Worm (Caenorhabditis elegans) whole organism, mixed stage, embryonic: Measurements from ENCODE around the gene F29G6.1.

Experiments
- elt-1 ChIP-seq: sonication (generic microtip); optimal IDR thresholded peaks from 2 replicates; lab custom pipeline; 2017; ENCODE audit warnings: missing genetic modification characterization, mild to moderate bottlenecking, missing compliant biosample characterization, antibody characterized with exemption, moderate library complexity, borderline replicate concordance; ENCODE audit not compliant: insufficient read depth
- lin-13 ChIP-seq: fragments of 150-350 bp; optimal IDR thresholded peaks from 2 replicates; lab custom pipeline; 2014; ENCODE audit warnings: missing biosample characterization, missing genetic modification characterization
- nhr-12 ChIP-seq: fragments of 150-350 bp; optimal IDR thresholded peaks from 2 replicates; lab custom pipeline; 2014; ENCODE audit warnings: missing biosample characterization, missing genetic modification characterization
- nhr-2 ChIP-seq: fragments of 150-350 bp; optimal IDR thresholded peaks from 2 replicates; lab custom pipeline; 2014; ENCODE audit warnings: missing biosample characterization, missing genetic modification characterization
- pha-4 ChIP-seq: fragments of 150-350 bp; optimal IDR thresholded peaks from 2 replicates; lab custom pipeline; 2018; ENCODE audit warnings: missing biosample characterization, missing genetic modification reagents, missing genetic modification characterization
- snpc-4 ChIP-seq: fragments of 150-350 bp; optimal IDR thresholded peaks from 2 replicates; lab custom pipeline; 2014; ENCODE audit warnings: missing biosample characterization, missing genetic modification characterization
- unc-39 ChIP-seq: fragments of 150-350 bp; optimal IDR thresholded peaks from 2 replicates; lab custom pipeline; 2014; ENCODE audit warnings: missing biosample characterization, missing genetic modification characterization
- unc-62 ChIP-seq: fragments of 150-350 bp; optimal IDR thresholded peaks from 2 replicates; lab custom pipeline; 2014; ENCODE audit warnings: missing biosample characterization, missing genetic modification reagents, missing genetic modification characterization
- ztf-11 ChIP-seq: fragments of 150-350 bp; optimal IDR thresholded peaks from 2 replicates; lab custom pipeline; 2014; ENCODE audit warnings: missing biosample characterization, missing genetic modification characterization

DNA sequence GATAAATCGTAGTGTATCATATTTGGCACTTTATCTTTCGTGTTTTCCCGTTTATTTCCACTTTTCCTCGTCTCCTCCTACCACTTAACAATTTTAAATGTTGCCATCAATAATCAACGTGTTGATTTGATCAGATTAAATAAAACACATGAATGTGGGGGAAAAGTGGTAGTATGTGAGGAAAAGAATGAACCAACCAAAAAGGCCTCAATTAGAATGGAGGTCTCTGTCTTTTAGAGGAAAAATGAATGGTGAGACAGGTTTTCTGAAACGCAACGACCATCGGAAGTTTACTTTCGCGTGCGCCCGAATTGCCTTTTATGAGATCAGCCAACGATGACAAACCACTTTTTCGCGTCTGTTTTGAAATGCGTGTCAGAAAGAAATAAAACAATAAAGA is 49.8 kb upstream of the F29G6.1 start:
- TF ChIP-seq nhr-12 (tag; lab: Kevin White, UChicago) (no peak), snpc-4 (no peak), elt-1 (tag; lab: Kevin White, UChicago) (no peak), ztf-11 (tag; lab: Kevin White, UChicago) (no peak), lin-13 (no peak), nhr-2 (tag; lab: Kevin White, UChicago) (no peak), unc-62 (GFP tag; lab: Kevin White, UChicago) (no peak), pha-4 (tag; lab: Kevin White, UChicago) (no peak), unc-39 (tag; lab: Kevin White, UChicago) (no peak)
